Worm (Caenorhabditis elegans): ENCODE data around the gene mon-2.

Gene mon-2

DNA sequence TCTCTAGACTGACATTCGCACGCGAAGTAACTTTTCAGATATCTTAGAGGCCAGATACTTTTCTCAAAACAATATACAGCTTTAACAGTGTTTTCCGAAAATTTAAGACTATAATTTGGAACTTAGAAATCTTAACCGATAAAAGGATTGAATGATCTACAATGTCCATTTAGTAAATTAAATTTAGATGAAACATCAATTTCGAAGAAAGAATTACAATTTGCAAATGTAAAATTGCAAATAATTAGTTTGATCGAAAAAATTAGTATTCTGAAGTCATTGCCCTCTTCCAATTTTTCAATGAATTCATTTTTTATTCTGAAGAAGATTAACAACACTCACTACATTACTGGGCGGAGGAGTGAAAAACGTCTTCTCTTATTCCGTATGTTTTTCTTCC, 28.0 kb upstream of the mon-2 start, which contains the start of gene bath-37:
bath-37 (plus strand) TSS at position 301 of the 400 bp plus-strand sequence.
- TF ChIP-seq ceh-36 (tag; optimal IDR thresholded peaks at IDR 0.05) (no peak), hmbx-1 (tag; optimal IDR thresholded peaks at IDR 0.05) (no peak), tbx-11 (GFP tag; IDR thresholded peaks at IDR 0.05) (no peak), scrt-1 (GFP tag; IDR thresholded peaks at IDR 0.05) (no peak), aly-1 (tag; optimal IDR thresholded peaks at IDR 0.05) (no peak), flt-1 (GFP tag; IDR thresholded peaks at IDR 0.05) (no peak), ama-1 (optimal IDR thresholded peaks at IDR 0.05) (no peak), B0310.2 (tag; optimal IDR thresholded peaks at IDR 0.05) (no peak), tbx-37 (GFP tag; conservative IDR thresholded peaks at IDR 0.05) (no peak), tra-4 (tag; optimal IDR thresholded peaks at IDR 0.05) (no peak), pes-1 (GFP tag; IDR thresholded peaks at IDR 0.05) (no peak), hnd-1 (tag; optimal IDR thresholded peaks at IDR 0.05) (no peak), ets-7 (tag; optimal IDR thresholded peaks at IDR 0.05) (no peak), F13C5.2 (tag; optimal IDR thresholded peaks at IDR 0.05) (no peak), sea-1 (GFP tag; conservative IDR thresholded peaks at IDR 0.05) (no peak), ceh-13 (GFP tag; optimal IDR thresholded peaks at IDR 0.05) (no peak), hmg-4 (GFP tag; optimal IDR thresholded peaks at IDR 0.05) (no peak)

- TF ChIP-seq B0310.2 (tag; optimal IDR thresholded peaks at IDR 0.05) = no peak
- no peak for TF ChIP-seq ama-1 (optimal IDR thresholded peaks at IDR 0.05)
- no peak for TF ChIP-seq sea-1 (GFP tag; conservative IDR thresholded peaks at IDR 0.05)
- no peak for TF ChIP-seq scrt-1 (GFP tag; IDR thresholded peaks at IDR 0.05)
- no peak for TF ChIP-seq tra-4 (tag; optimal IDR thresholded peaks at IDR 0.05)
- no peak for TF ChIP-seq aly-1 (tag; optimal IDR thresholded peaks at IDR 0.05)
- TF ChIP-seq hnd-1 (tag; optimal IDR thresholded peaks at IDR 0.05) = no peak
- TF ChIP-seq ceh-36 (tag; optimal IDR thresholded peaks at IDR 0.05) = no peak
- no peak for TF ChIP-seq F13C5.2 (tag; optimal IDR thresholded peaks at IDR 0.05)
- TF ChIP-seq flt-1 (GFP tag; IDR thresholded peaks at IDR 0.05) = no peak
Observed at ce11 chrIV:12075497-12075896, 21.1 kb upstream of the mon-2 start, which contains the start of gene K08E4.7. K08E4.7 (plus strand) TSS chrIV:12075797.

- no peak for TF ChIP-seq F13C5.2 (tag; optimal IDR thresholded peaks at IDR 0.05)
Observed at ce11 chrIV:12078112-12078812, 18.3 kb upstream of the mon-2 start, which contains the start of gene tmed-1. tmed-1 (minus strand) TSS chrIV:12078162.

DNA sequence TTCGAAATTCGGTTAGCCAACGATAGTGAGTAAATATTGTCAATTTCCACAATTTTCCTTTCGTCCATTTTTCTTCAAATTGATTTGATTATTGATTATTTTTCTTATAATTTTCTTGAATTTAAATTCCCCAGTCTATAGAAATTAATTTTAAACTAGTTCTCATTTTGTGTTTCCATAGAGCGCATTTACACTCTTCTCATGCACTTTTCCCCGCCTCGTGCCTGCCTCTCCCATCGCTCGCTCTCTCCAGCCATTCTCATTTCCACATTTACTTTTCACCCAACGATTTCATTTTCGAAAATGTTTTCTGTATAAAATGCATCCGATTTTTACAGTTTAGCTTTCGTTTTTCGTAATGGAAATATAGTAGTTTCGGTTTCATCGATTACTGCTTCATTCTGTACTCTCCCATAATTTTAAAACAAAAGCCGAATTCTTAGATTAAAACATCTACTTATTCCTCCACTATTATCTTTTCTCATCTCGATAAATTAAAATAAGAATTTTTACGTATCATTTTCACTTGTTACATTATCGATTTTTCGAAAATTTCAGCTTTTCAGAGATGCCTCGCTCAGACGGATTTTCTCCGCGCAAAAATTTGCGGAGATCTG, 17.6 kb upstream of the mon-2 start, which contains the start of gene lex-1:
lex-1 (plus strand) TSS at position 567 of the 617 bp plus-strand sequence.
- TF ChIP-seq hmg-4 (GFP tag; optimal IDR thresholded peaks at IDR 0.05) = no peak
- TF ChIP-seq pes-1 (GFP tag; IDR thresholded peaks at IDR 0.05) = no peak
- no peak for TF ChIP-seq sea-1 (GFP tag; conservative IDR thresholded peaks at IDR 0.05)
- TF ChIP-seq tra-4 (tag; optimal IDR thresholded peaks at IDR 0.05) = no peak
- no peak for TF ChIP-seq aly-1 (tag; optimal IDR thresholded peaks at IDR 0.05)
- no peak for TF ChIP-seq hmbx-1 (tag; optimal IDR thresholded peaks at IDR 0.05)
- no peak for TF ChIP-seq ama-1 (optimal IDR thresholded peaks at IDR 0.05)
- no peak for TF ChIP-seq ceh-13 (GFP tag; optimal IDR thresholded peaks at IDR 0.05)
- TF ChIP-seq tbx-11 (GFP tag; IDR thresholded peaks at IDR 0.05) = no peak
- TF ChIP-seq ceh-36 (tag; optimal IDR thresholded peaks at IDR 0.05) = no peak
- no peak for TF ChIP-seq flt-1 (GFP tag; IDR thresholded peaks at IDR 0.05)
- no peak for TF ChIP-seq F13C5.2 (tag; optimal IDR thresholded peaks at IDR 0.05)
- no peak for TF ChIP-seq hnd-1 (tag; optimal IDR thresholded peaks at IDR 0.05)
- TF ChIP-seq scrt-1 (GFP tag; IDR thresholded peaks at IDR 0.05) = no peak
- no peak for TF ChIP-seq ets-7 (tag; optimal IDR thresholded peaks at IDR 0.05)

ce11 chrIV:12080807-12081206, 15.8 kb upstream of the mon-2 start:
- TF ChIP-seq aly-1 (tag; optimal IDR thresholded peaks at IDR 0.05) (no peak), tbx-11 (GFP tag; IDR thresholded peaks at IDR 0.05) (no peak), ama-1 (optimal IDR thresholded peaks at IDR 0.05) (no peak), F13C5.2 (tag; optimal IDR thresholded peaks at IDR 0.05) (no peak), scrt-1 (GFP tag; IDR thresholded peaks at IDR 0.05) (no peak), tra-4 (tag; optimal IDR thresholded peaks at IDR 0.05) (no peak), B0310.2 (tag; optimal IDR thresholded peaks at IDR 0.05) (no peak), tbx-37 (GFP tag; conservative IDR thresholded peaks at IDR 0.05) (no peak), ceh-13 (GFP tag; optimal IDR thresholded peaks at IDR 0.05) (no peak), sea-1 (GFP tag; conservative IDR thresholded peaks at IDR 0.05) (no peak)

DNA sequence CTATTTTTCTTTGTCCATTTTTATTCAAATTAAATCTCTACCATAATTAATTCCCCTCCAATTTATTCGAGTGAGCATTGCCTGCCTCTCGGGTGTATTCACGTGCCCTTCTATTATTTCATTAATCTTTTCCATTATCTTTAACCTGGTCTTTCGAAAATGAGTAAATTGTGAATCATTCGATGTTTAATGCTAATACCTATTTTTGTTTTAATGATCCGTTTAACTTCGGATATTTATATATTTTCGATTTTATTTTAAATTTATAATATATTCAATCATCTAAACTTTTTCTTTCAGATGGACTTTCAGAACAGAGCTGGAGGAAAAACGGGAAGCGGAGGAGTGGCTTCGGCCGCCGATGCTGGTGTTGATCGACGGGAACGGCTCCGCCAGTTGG, 12.4 kb upstream of the mon-2 start, which contains the start of gene repo-1:
repo-1 (plus strand) TSS at position 301 of the 400 bp plus-strand sequence.
- TF ChIP-seq scrt-1 (GFP tag; IDR thresholded peaks at IDR 0.05) (0 out of 2 replicates have a peak, but pooled peaks have one; percentile 23), hmbx-1 (tag; optimal IDR thresholded peaks at IDR 0.05) (no peak), ceh-13 (GFP tag; optimal IDR thresholded peaks at IDR 0.05) (no peak)

DNA sequence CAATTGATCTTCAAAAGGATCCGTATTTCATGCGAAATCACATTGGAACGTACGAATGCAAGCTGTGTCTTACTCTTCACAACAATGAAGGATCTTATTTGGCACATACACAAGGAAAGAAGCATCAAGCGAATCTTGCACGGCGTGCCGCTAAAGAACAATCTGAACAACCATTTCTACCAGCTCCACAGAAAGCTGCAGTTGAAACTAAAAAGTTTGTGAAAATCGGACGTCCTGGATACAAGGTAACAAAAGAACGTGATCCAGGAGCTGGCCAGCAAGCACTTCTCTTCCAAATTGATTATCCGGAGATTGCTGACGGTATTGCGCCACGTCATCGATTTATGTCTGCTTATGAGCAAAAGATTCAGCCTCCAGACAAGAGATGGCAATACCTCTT, 12.0 kb upstream of the mon-2 start:
- peak; percentile 5 for TF ChIP-seq ama-1 (optimal IDR thresholded peaks at IDR 0.05)
- no peak for TF ChIP-seq hmg-4 (GFP tag; optimal IDR thresholded peaks at IDR 0.05)

DNA sequence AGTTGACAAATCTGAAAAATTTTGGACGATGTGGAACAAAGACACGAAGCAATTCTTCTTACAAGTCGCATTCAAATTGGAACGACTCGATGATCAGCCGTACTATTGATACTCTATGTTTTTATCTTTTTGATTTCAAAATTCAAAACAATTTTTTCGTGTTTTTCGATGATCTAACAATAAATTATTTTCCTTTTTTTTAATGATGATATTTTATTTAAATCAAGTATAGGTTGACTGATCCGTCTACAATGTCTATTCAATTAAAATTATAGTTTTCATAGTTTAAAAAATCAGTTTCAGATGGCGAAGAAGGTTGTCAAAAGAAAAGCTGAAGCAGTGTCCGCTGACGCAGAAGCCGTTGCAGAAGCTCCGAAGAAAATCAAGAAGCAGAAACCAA, 11.5 kb upstream of the mon-2 start, which contains the start of gene rbm-34:
rbm-34 (plus strand) TSS at position 301 of the 400 bp plus-strand sequence.
- TF ChIP-seq ceh-13 (GFP tag; optimal IDR thresholded peaks at IDR 0.05) (no peak), F13C5.2 (tag; optimal IDR thresholded peaks at IDR 0.05) (no peak), ets-7 (tag; optimal IDR thresholded peaks at IDR 0.05) (no peak), pes-1 (GFP tag; IDR thresholded peaks at IDR 0.05) (no peak), tbx-37 (GFP tag; conservative IDR thresholded peaks at IDR 0.05) (no peak)
